Worm (Caenorhabditis elegans) whole organism, L4 larva: ENCODE results near the gene fbxa-116.

Source experiments
- F44E2.7 ChIP-seq: fragments of 200-800 bp; sonication (Bioruptor generic); IDR thresholded peaks from 2 replicates; pipeline ENCODE4 v2.1.2; 2022; ENCODE audit warnings: missing genetic modification characterization, missing compliant biosample characterization
- R02D3.7 ChIP-seq: fragments of 150-350 bp; sonication (generic microtip); optimal IDR thresholded peaks from 3 replicates; lab custom pipeline; 2014; ENCODE audit warnings: missing biosample characterization, missing genetic modification characterization
- ama-1 ChIP-seq: fragments of 150-350 bp; optimal IDR thresholded peaks from 2 replicates; lab custom pipeline; 2014; ENCODE audit warnings: inconsistent platforms, mixed read lengths
- egl-27 ChIP-seq: sonication (generic microtip); optimal IDR thresholded peaks from 3 replicates; lab custom pipeline; 2017; ENCODE audit warnings: missing biosample characterization, missing genetic modification reagents, missing genetic modification characterization
- hmg-1.1 ChIP-seq: fragments of 200-800 bp; sonication (Bioruptor generic); IDR thresholded peaks from 2 replicates; pipeline ENCODE4 v1.3.6; 2022; ENCODE audit warnings: missing genetic modification reagents, missing genetic modification characterization, missing compliant biosample characterization
- lin-1 ChIP-seq: fragments of 200-800 bp; sonication (Bioruptor generic); IDR thresholded peaks from 2 replicates; pipeline ENCODE4 v1.3.6; 2022; ENCODE audit warnings: missing genetic modification reagents, missing genetic modification characterization, missing compliant biosample characterization
- lin-13 ChIP-seq: fragments of 150-350 bp; optimal IDR thresholded peaks from 2 replicates; lab custom pipeline; 2014; ENCODE audit warnings: missing biosample characterization, missing genetic modification reagents, missing genetic modification characterization
- lin-39 ChIP-seq: fragments of 150-350 bp; optimal IDR thresholded peaks from 2 replicates; lab custom pipeline; 2014; ENCODE audit warnings: missing biosample characterization, missing genetic modification reagents, missing genetic modification characterization
- mdl-1 ChIP-seq, 2 experiments: fragments of 150-350 bp in 1 of 2; sonication (generic microtip) in 1 of 2; optimal IDR thresholded peaks; 2 replicates each; lab custom pipeline; 2014 to 2017; ENCODE audit warnings: missing biosample characterization in 2 of 2, missing genetic modification characterization in 2 of 2
- nhr-10 ChIP-seq: fragments of 150-350 bp; optimal IDR thresholded peaks from 2 replicates; lab custom pipeline; 2014; ENCODE audit warnings: missing biosample characterization, missing genetic modification characterization
- nhr-28 ChIP-seq: fragments of 150-350 bp; optimal IDR thresholded peaks from 2 replicates; lab custom pipeline; 2014; ENCODE audit warnings: missing biosample characterization, missing genetic modification characterization
- nhr-6 ChIP-seq: fragments of 150-350 bp; optimal IDR thresholded peaks from 2 replicates; lab custom pipeline; 2014; ENCODE audit warnings: missing biosample characterization, missing genetic modification characterization
- zfp-2 ChIP-seq: sonication (generic microtip); optimal IDR thresholded peaks from 2 replicates; lab custom pipeline; 2016; ENCODE audit warnings: mild to moderate bottlenecking, missing genetic modification characterization, missing compliant biosample characterization
- zip-11 ChIP-seq: fragments of 200-800 bp; sonication (Bioruptor generic); IDR thresholded peaks from 2 replicates; pipeline ENCODE4 v1.3.6; 2022; ENCODE audit warnings: missing genetic modification characterization, missing compliant biosample characterization

- TF ChIP-seq nhr-6 (no peak), nhr-28 (tag; lab: Kevin White, UChicago) (no peak), F44E2.7 (GFP tag; lab: Robert Waterston, UW) (no peak), lin-1 (GFP tag; lab: Robert Waterston, UW) (no peak), zfp-2 (no peak), ama-1 (lab: Kevin White, UChicago) (no peak), mdl-1 (tag; optimal IDR thresholded peaks at IDR 0.05; lab: Kevin White, UChicago) (no peak), R02D3.7 (tag; lab: Kevin White, UChicago) (no peak), zip-11 (GFP tag; lab: Robert Waterston, UW) (no peak), lin-39 (tag; lab: Kevin White, UChicago) (no peak), nhr-10 (tag; lab: Kevin White, UChicago) (no peak), hmg-1.1 (no peak), egl-27 (tag; lab: Kevin White, UChicago) (no peak), lin-13 (GFP tag; lab: Kevin White, UChicago) (no peak)
Measured at ce11 chrV:20195451-20196036, 6.9 kb upstream of the fbxa-116 start, which contains the start of the genes srh-217 and Y113G7B.28.
